Worm (Caenorhabditis elegans) whole organism, L3 larva: Measurements from ENCODE around the gene sdc-2.
A peak's percentile ranks its signal among the peaks of the same experiment; 100 is the strongest.

Experiments
- R02D3.7 ChIP-seq: fragments of 150-350 bp; optimal IDR thresholded peaks from 2 replicates; lab custom pipeline; 2014; ENCODE audit warnings: missing biosample characterization, missing genetic modification characterization
- aly-2 ChIP-seq: fragments of 150-350 bp; optimal IDR thresholded peaks from 2 replicates; lab custom pipeline; 2014; ENCODE audit warnings: missing biosample characterization, missing genetic modification characterization
- ceh-82 ChIP-seq: fragments of 150-350 bp; optimal IDR thresholded peaks from 2 replicates; lab custom pipeline; 2014; ENCODE audit warnings: missing biosample characterization, missing genetic modification characterization
- egl-27 ChIP-seq: sonication (generic microtip); optimal IDR thresholded peaks from 4 replicates; lab custom pipeline; 2017; ENCODE audit warnings: missing biosample characterization, missing genetic modification reagents, missing genetic modification characterization
- fos-1 ChIP-seq: fragments of 150-350 bp; optimal IDR thresholded peaks from 2 replicates; lab custom pipeline; 2014; ENCODE audit warnings: missing biosample characterization, missing genetic modification characterization
- jun-1 ChIP-seq: fragments of 150-350 bp; optimal IDR thresholded peaks from 2 replicates; lab custom pipeline; 2014; ENCODE audit warnings: missing biosample characterization, missing genetic modification reagents, missing genetic modification characterization
- mdl-1 ChIP-seq: fragments of 150-350 bp; optimal IDR thresholded peaks from 2 replicates; lab custom pipeline; 2014; ENCODE audit warnings: missing biosample characterization, missing genetic modification characterization
- nhr-11 ChIP-seq: fragments of 150-350 bp; optimal IDR thresholded peaks from 2 replicates; lab custom pipeline; 2014; ENCODE audit warnings: missing biosample characterization, missing genetic modification characterization
- nhr-67 ChIP-seq: fragments of 150-350 bp; optimal IDR thresholded peaks from 2 replicates; lab custom pipeline; 2014; ENCODE audit warnings: missing biosample characterization, missing genetic modification characterization
- pqm-1 ChIP-seq: fragments of 150-350 bp; optimal IDR thresholded peaks from 2 replicates; lab custom pipeline; 2017; ENCODE audit warnings: missing biosample characterization, missing genetic modification characterization, inconsistent platforms
- snpc-4 ChIP-seq: fragments of 150-350 bp; optimal IDR thresholded peaks from 2 replicates; lab custom pipeline; 2014; ENCODE audit warnings: missing biosample characterization, missing genetic modification characterization
- unc-39 ChIP-seq: sonication (generic microtip); optimal IDR thresholded peaks from 4 replicates; lab custom pipeline; 2017; ENCODE audit warnings: missing biosample characterization, missing genetic modification characterization
- unc-62 ChIP-seq: fragments of 150-350 bp; sonication (generic microtip); optimal IDR thresholded peaks from 4 replicates; lab custom pipeline; 2014; ENCODE audit warnings: missing biosample characterization, missing genetic modification reagents, missing genetic modification characterization

- TF ChIP-seq R02D3.7 (tag; lab: Kevin White, UChicago) (no peak), fos-1 (tag; lab: Kevin White, UChicago) (no peak), unc-62 (GFP tag; lab: Kevin White, UChicago) (no peak), nhr-67 (no peak), aly-2 (tag; lab: Kevin White, UChicago) (no peak), mdl-1 (tag; lab: Kevin White, UChicago) (no peak), snpc-4 (no peak), egl-27 (no peak), pqm-1 (tag; lab: Kevin White, UChicago) (peak; percentile 75), nhr-11 (tag; lab: Kevin White, UChicago) (no peak), jun-1 (tag; lab: Kevin White, UChicago) (no peak), ceh-82 (tag; lab: Kevin White, UChicago) (no peak), unc-39 (tag; lab: Kevin White, UChicago) (no peak)
Observed at ce11 chrX:11509547-11509946, 13.0 kb upstream of the sdc-2 start.
